Worm (Caenorhabditis elegans) whole organism, L4 larva: ENCODE results near the gene clp-2.

Source experiments
- F10B5.3 ChIP-seq: sonication (generic microtip); optimal IDR thresholded peaks from 2 replicates; lab custom pipeline; 2016; ENCODE audit warnings: mild to moderate bottlenecking, missing genetic modification characterization, missing compliant biosample characterization
- ama-1 ChIP-seq: fragments of 150-350 bp; optimal IDR thresholded peaks from 2 replicates; lab custom pipeline; 2014; ENCODE audit warnings: inconsistent platforms, mixed read lengths
- egl-27 ChIP-seq: sonication (generic microtip); optimal IDR thresholded peaks from 3 replicates; lab custom pipeline; 2017; ENCODE audit warnings: missing biosample characterization, missing genetic modification reagents, missing genetic modification characterization
- hlh-11 ChIP-seq: fragments of 200-800 bp; sonication (Bioruptor generic); optimal IDR thresholded peaks from 2 replicates; lab custom pipeline; 2018; ENCODE audit warnings: mild to moderate bottlenecking, missing genetic modification characterization, missing compliant biosample characterization
- lir-3 ChIP-seq: sonication (generic microtip); optimal IDR thresholded peaks from 2 replicates; lab custom pipeline; 2016; ENCODE audit warnings: mild to moderate bottlenecking, missing genetic modification characterization, missing compliant biosample characterization
- nhr-28 ChIP-seq: fragments of 150-350 bp; optimal IDR thresholded peaks from 2 replicates; lab custom pipeline; 2014; ENCODE audit warnings: missing biosample characterization, missing genetic modification characterization
- pha-4 ChIP-seq, 2 experiments: fragments of 150-350 bp in 1 of 2; fragments of 200-800 bp in 1 of 2; sonication (Bioruptor generic) in 1 of 2; IDR thresholded peaks in 1 of 2; optimal IDR thresholded peaks in 1 of 2; 2 replicates each; pipeline versions ENCODE4 v1.3.6 to Lab custom; 2014 to 2022; ENCODE audit warnings: missing genetic modification characterization in 2 of 2, missing genetic modification reagents in 2 of 2, missing biosample characterization in 1 of 2, missing compliant biosample characterization in 1 of 2
- saeg-2 ChIP-seq: fragments of 200-800 bp; sonication (Bioruptor generic); IDR thresholded peaks from 2 replicates; pipeline ENCODE4 v1.3.6; 2022; ENCODE audit warnings: missing genetic modification reagents, missing genetic modification characterization, missing compliant biosample characterization
- snpc-4 ChIP-seq: fragments of 150-350 bp; optimal IDR thresholded peaks from 2 replicates; lab custom pipeline; 2014; ENCODE audit warnings: missing biosample characterization, missing genetic modification characterization
- unc-130 ChIP-seq: sonication (generic microtip); optimal IDR thresholded peaks from 2 replicates; lab custom pipeline; 2016; ENCODE audit warnings: missing genetic modification reagents, missing genetic modification characterization, missing compliant biosample characterization
- unc-62 ChIP-seq, 3 experiments: fragments of 150-350 bp in 1 of 3; sonication (generic microtip); optimal IDR thresholded peaks in 2 of 3; peaks in 1 of 3; 1 replicate in 1 of 3; 2 replicates in 2 of 3; lab custom pipeline; 2014 to 2017; ENCODE audit warnings: missing biosample characterization in 3 of 3, missing genetic modification characterization in 3 of 3, missing genetic modification reagents in 3 of 3, missing genotype in 1 of 3
- ztf-11 ChIP-seq: fragments of 150-350 bp; optimal IDR thresholded peaks from 2 replicates; lab custom pipeline; 2014; ENCODE audit warnings: missing biosample characterization, missing genetic modification characterization

DNA sequence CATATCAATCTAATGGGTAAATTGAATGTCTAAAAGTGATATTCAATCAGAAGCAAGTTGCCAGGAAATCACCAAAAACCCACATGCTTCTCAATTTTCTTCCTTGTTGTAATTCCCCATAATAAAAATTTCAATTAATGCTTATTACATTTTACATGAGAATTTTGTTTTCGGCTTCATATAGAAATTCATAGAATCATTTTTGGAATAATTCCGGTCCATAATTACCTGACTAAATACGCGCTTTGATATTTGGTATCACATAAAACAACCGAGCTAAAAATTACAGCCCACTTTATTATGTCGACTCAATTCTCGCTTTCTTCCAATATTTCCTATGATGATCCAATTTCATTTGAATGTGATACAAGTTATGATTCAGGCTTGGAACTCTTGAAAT, 31.9 kb downstream of the clp-2 start, which contains the start of gene srg-13:
- TF ChIP-seq pha-4 (GFP tag; IDR thresholded peaks at IDR 0.05; lab: Robert Waterston, UW) = no peak
- TF ChIP-seq pha-4 (tag; optimal IDR thresholded peaks at IDR 0.05; lab: Kevin White, UChicago) = no peak
- no peak for TF ChIP-seq ztf-11 (tag; lab: Kevin White, UChicago)
- TF ChIP-seq ama-1 (lab: Kevin White, UChicago) = no peak
- no peak for TF ChIP-seq snpc-4 (tag; lab: Kevin White, UChicago)
- no peak for TF ChIP-seq saeg-2 (GFP tag; lab: Robert Waterston, UW)
- TF ChIP-seq nhr-28 (tag; lab: Kevin White, UChicago) = no peak
- TF ChIP-seq unc-62 (GFP tag; optimal IDR thresholded peaks at IDR 0.05 in 1 of 2; lab: Kevin White, UChicago) = no peak
- TF ChIP-seq unc-62 (tag; optimal IDR thresholded peaks at IDR 0.05; lab: Kevin White, UChicago) = no peak
- TF ChIP-seq lir-3 (tag; lab: Kevin White, UChicago) = no peak
- no peak for TF ChIP-seq F10B5.3 (tag; lab: Kevin White, UChicago)
- TF ChIP-seq egl-27 (tag; lab: Kevin White, UChicago) = no peak
- no peak for TF ChIP-seq unc-130
- no peak for TF ChIP-seq hlh-11 (tag; lab: Kevin White, UChicago)
